Worm (Caenorhabditis elegans) whole organism, L4 larva: Measurements from ENCODE around the gene F40F8.12.

Experiments
- D1046.2 ChIP-seq: fragments of 200-800 bp; sonication (Bioruptor generic); IDR thresholded peaks from 2 replicates; pipeline ENCODE4 v1.3.6; 2022; ENCODE audit warnings: missing genetic modification characterization, missing compliant biosample characterization
- F26F4.8 ChIP-seq: fragments of 200-800 bp; sonication (Bioruptor generic); conservative IDR thresholded peaks from 2 replicates; pipeline ENCODE4 v1.3.6; 2022; ENCODE audit warnings: missing genetic modification characterization, missing compliant biosample characterization
- F37D6.2 ChIP-seq: sonication (generic microtip); optimal IDR thresholded peaks from 2 replicates; lab custom pipeline; 2016; ENCODE audit warnings: mild to moderate bottlenecking, missing genetic modification characterization, missing compliant biosample characterization
- T20F7.1 ChIP-seq: fragments of 200-800 bp; sonication (Bioruptor generic); optimal IDR thresholded peaks from 2 replicates; lab custom pipeline; 2018; ENCODE audit warnings: mild to moderate bottlenecking, missing genetic modification characterization, missing compliant biosample characterization
- T26A8.4 ChIP-seq: fragments of 200-800 bp; sonication (Bioruptor generic); IDR thresholded peaks from 2 replicates; pipeline ENCODE4 v1.3.6; 2022; ENCODE audit warnings: missing genetic modification characterization, missing compliant biosample characterization
- Y48G9A.11 ChIP-seq: fragments of 200-800 bp; sonication (Bioruptor generic); IDR thresholded peaks from 2 replicates; pipeline ENCODE4 v1.3.6; 2022; ENCODE audit warnings: missing genetic modification reagents, missing genetic modification characterization, missing compliant biosample characterization
- ZK337.2 ChIP-seq: fragments of 200-800 bp; sonication (Bioruptor generic); IDR thresholded peaks from 2 replicates; pipeline ENCODE4 v1.3.6; 2022; ENCODE audit warnings: missing genetic modification reagents, missing genetic modification characterization, missing compliant biosample characterization
- ceh-82 ChIP-seq: sonication (generic microtip); optimal IDR thresholded peaks from 2 replicates; lab custom pipeline; 2017; ENCODE audit warnings: missing biosample characterization, missing genetic modification characterization
- cey-2 ChIP-seq: sonication (generic microtip); optimal IDR thresholded peaks from 3 replicates; lab custom pipeline; 2017; ENCODE audit warnings: missing genetic modification characterization, mild to moderate bottlenecking, missing compliant biosample characterization, antibody characterized with exemption, borderline replicate concordance; ENCODE audit not compliant: insufficient read depth
- daf-12 ChIP-seq: fragments of 150-350 bp; optimal IDR thresholded peaks from 2 replicates; lab custom pipeline; 2014; ENCODE audit warnings: missing biosample characterization, missing genetic modification reagents, missing genetic modification characterization
- daf-19 ChIP-seq: fragments of 200-800 bp; sonication (Bioruptor generic); conservative IDR thresholded peaks from 2 replicates; pipeline ENCODE4 v1.3.6; 2022; ENCODE audit warnings: missing genetic modification characterization, missing compliant biosample characterization
- dmd-6 ChIP-seq: fragments of 200-800 bp; sonication (Bioruptor generic); IDR thresholded peaks from 2 replicates; pipeline ENCODE4 v1.3.6; 2022; ENCODE audit warnings: missing genetic modification reagents, missing genetic modification characterization, missing compliant biosample characterization
- dmd-8 ChIP-seq: fragments of 200-800 bp; sonication (Bioruptor generic); IDR thresholded peaks from 2 replicates; pipeline ENCODE4 v1.3.6; 2022; ENCODE audit warnings: missing genetic modification characterization, missing compliant biosample characterization
- dve-1 ChIP-seq: sonication (generic microtip); optimal IDR thresholded peaks from 2 replicates; lab custom pipeline; 2017; ENCODE audit warnings: antibody characterized with exemption, mild to moderate bottlenecking, missing genetic modification characterization, missing compliant biosample characterization; ENCODE audit not compliant: insufficient read depth
- egl-27 ChIP-seq: sonication (generic microtip); optimal IDR thresholded peaks from 3 replicates; lab custom pipeline; 2017; ENCODE audit warnings: missing biosample characterization, missing genetic modification reagents, missing genetic modification characterization
- fkh-10 ChIP-seq: fragments of 150-350 bp; optimal IDR thresholded peaks from 2 replicates; lab custom pipeline; 2014; ENCODE audit warnings: missing biosample characterization, missing genetic modification reagents, missing genetic modification characterization
- fos-1 ChIP-seq: fragments of 150-350 bp; optimal IDR thresholded peaks from 2 replicates; lab custom pipeline; 2014; ENCODE audit warnings: missing biosample characterization, missing genetic modification characterization
- hif-1 ChIP-seq, 2 experiments: sonication (generic microtip); optimal IDR thresholded peaks; 2 replicates each; lab custom pipeline; 2016 to 2017; ENCODE audit warnings: missing compliant biosample characterization in 2 of 2, missing genetic modification characterization in 2 of 2, missing genetic modification reagents in 2 of 2, missing genotype in 2 of 2, mild to moderate bottlenecking in 1 of 2
- hlh-11 ChIP-seq: fragments of 200-800 bp; sonication (Bioruptor generic); optimal IDR thresholded peaks from 2 replicates; lab custom pipeline; 2018; ENCODE audit warnings: mild to moderate bottlenecking, missing genetic modification characterization, missing compliant biosample characterization
- lim-7 ChIP-seq: fragments of 200-800 bp; sonication (Bioruptor generic); IDR thresholded peaks from 2 replicates; pipeline ENCODE4 v1.3.6; 2022; ENCODE audit warnings: missing genetic modification characterization, missing compliant biosample characterization
- lin-13 ChIP-seq: fragments of 150-350 bp; optimal IDR thresholded peaks from 2 replicates; lab custom pipeline; 2014; ENCODE audit warnings: missing biosample characterization, missing genetic modification reagents, missing genetic modification characterization
- mep-1 ChIP-seq: fragments of 150-350 bp; sonication (generic microtip); optimal IDR thresholded peaks from 3 replicates; lab custom pipeline; 2014; ENCODE audit warnings: missing biosample characterization, missing genetic modification characterization
- mes-2 ChIP-seq: sonication (generic microtip); optimal IDR thresholded peaks from 2 replicates; lab custom pipeline; 2016; ENCODE audit warnings: missing genotype, mild to moderate bottlenecking, missing genetic modification characterization, missing compliant biosample characterization; ENCODE audit not compliant: poor library complexity, severe bottlenecking
- nhr-10 ChIP-seq: fragments of 150-350 bp; optimal IDR thresholded peaks from 2 replicates; lab custom pipeline; 2014; ENCODE audit warnings: missing biosample characterization, missing genetic modification characterization
- nhr-102 ChIP-seq: sonication (generic microtip); optimal IDR thresholded peaks from 2 replicates; lab custom pipeline; 2016; ENCODE audit warnings: mild to moderate bottlenecking, missing genetic modification characterization, moderate library complexity, missing compliant biosample characterization
- nhr-111 ChIP-seq: fragments of 200-800 bp; sonication (Bioruptor generic); optimal IDR thresholded peaks from 2 replicates; lab custom pipeline; 2018; ENCODE audit warnings: mild to moderate bottlenecking, missing genetic modification characterization, missing compliant biosample characterization
- nhr-237 ChIP-seq: sonication (generic microtip); optimal IDR thresholded peaks from 2 replicates; lab custom pipeline; 2017; ENCODE audit warnings: missing biosample characterization, missing genetic modification characterization
- nhr-25 ChIP-seq: sonication (generic microtip); optimal IDR thresholded peaks from 2 replicates; lab custom pipeline; 2017; ENCODE audit warnings: missing genetic modification characterization, mild to moderate bottlenecking, missing compliant biosample characterization, antibody characterized with exemption, moderate library complexity, borderline replicate concordance; ENCODE audit not compliant: insufficient read depth
- nhr-28 ChIP-seq: fragments of 150-350 bp; optimal IDR thresholded peaks from 2 replicates; lab custom pipeline; 2014; ENCODE audit warnings: missing biosample characterization, missing genetic modification characterization
- nhr-41 ChIP-seq: fragments of 200-800 bp; sonication (Bioruptor generic); IDR thresholded peaks from 2 replicates; pipeline ENCODE4 v1.3.6; 2022; ENCODE audit warnings: missing genetic modification reagents, missing genetic modification characterization, missing compliant biosample characterization
- nhr-48 ChIP-seq: sonication (generic microtip); optimal IDR thresholded peaks from 2 replicates; lab custom pipeline; 2016; ENCODE audit warnings: mild to moderate bottlenecking, missing genetic modification characterization, missing compliant biosample characterization
- nhr-6 ChIP-seq: fragments of 150-350 bp; optimal IDR thresholded peaks from 2 replicates; lab custom pipeline; 2014; ENCODE audit warnings: missing biosample characterization, missing genetic modification characterization
- nhr-76 ChIP-seq: fragments of 150-350 bp; optimal IDR thresholded peaks from 2 replicates; lab custom pipeline; 2014; ENCODE audit warnings: missing biosample characterization, missing genetic modification characterization
- pha-4 ChIP-seq, 2 experiments: fragments of 150-350 bp in 1 of 2; fragments of 200-800 bp in 1 of 2; sonication (Bioruptor generic) in 1 of 2; IDR thresholded peaks in 1 of 2; optimal IDR thresholded peaks in 1 of 2; 2 replicates each; pipeline versions ENCODE4 v1.3.6 to Lab custom; 2014 to 2022; ENCODE audit warnings: missing genetic modification characterization in 2 of 2, missing genetic modification reagents in 2 of 2, missing biosample characterization in 1 of 2, missing compliant biosample characterization in 1 of 2
- pqm-1 ChIP-seq: sonication (generic microtip); optimal IDR thresholded peaks from 2 replicates; lab custom pipeline; 2017; ENCODE audit warnings: missing biosample characterization, missing genetic modification characterization
- rbr-2 ChIP-seq: sonication (generic microtip); optimal IDR thresholded peaks from 2 replicates; lab custom pipeline; 2016; ENCODE audit warnings: missing genotype, missing genetic modification characterization, missing compliant biosample characterization
- saeg-2 ChIP-seq: fragments of 200-800 bp; sonication (Bioruptor generic); IDR thresholded peaks from 2 replicates; pipeline ENCODE4 v1.3.6; 2022; ENCODE audit warnings: missing genetic modification reagents, missing genetic modification characterization, missing compliant biosample characterization
- snpc-4 ChIP-seq: fragments of 150-350 bp; optimal IDR thresholded peaks from 2 replicates; lab custom pipeline; 2014; ENCODE audit warnings: missing biosample characterization, missing genetic modification characterization
- spr-1 ChIP-seq: sonication (generic microtip); optimal IDR thresholded peaks from 2 replicates; lab custom pipeline; 2016; ENCODE audit warnings: mild to moderate bottlenecking, missing genetic modification characterization, missing compliant biosample characterization
- spr-3 ChIP-seq: fragments of 200-800 bp; sonication (Bioruptor generic); optimal IDR thresholded peaks from 2 replicates; lab custom pipeline; 2018; ENCODE audit warnings: mild to moderate bottlenecking, missing genetic modification characterization, missing compliant biosample characterization
- tag-97 ChIP-seq: fragments of 200-800 bp; sonication (Bioruptor generic); IDR thresholded peaks from 2 replicates; pipeline ENCODE4 v1.3.6; 2022; ENCODE audit warnings: missing genetic modification characterization, missing compliant biosample characterization
- tra-1 ChIP-seq: fragments of 200-800 bp; sonication (Bioruptor generic); IDR thresholded peaks from 2 replicates; pipeline ENCODE4 v1.3.6; 2022; ENCODE audit warnings: missing genetic modification reagents, missing genetic modification characterization, missing compliant biosample characterization
- unc-130 ChIP-seq: sonication (generic microtip); optimal IDR thresholded peaks from 2 replicates; lab custom pipeline; 2016; ENCODE audit warnings: missing genetic modification reagents, missing genetic modification characterization, missing compliant biosample characterization
- unc-39 ChIP-seq: sonication (generic microtip); optimal IDR thresholded peaks from 2 replicates; lab custom pipeline; 2017; ENCODE audit warnings: missing biosample characterization, missing genetic modification characterization
- zag-1 ChIP-seq: fragments of 150-350 bp; optimal IDR thresholded peaks from 2 replicates; lab custom pipeline; 2014; ENCODE audit warnings: missing biosample characterization, missing genetic modification characterization
- zfp-2 ChIP-seq: sonication (generic microtip); optimal IDR thresholded peaks from 2 replicates; lab custom pipeline; 2016; ENCODE audit warnings: mild to moderate bottlenecking, missing genetic modification characterization, missing compliant biosample characterization
- zfp-3 ChIP-seq: fragments of 200-800 bp; sonication (Bioruptor generic); conservative IDR thresholded peaks from 2 replicates; pipeline ENCODE4 v1.3.6; 2022; ENCODE audit warnings: missing genetic modification reagents, missing genetic modification characterization, missing compliant biosample characterization
- zip-11 ChIP-seq: fragments of 200-800 bp; sonication (Bioruptor generic); IDR thresholded peaks from 2 replicates; pipeline ENCODE4 v1.3.6; 2022; ENCODE audit warnings: missing genetic modification characterization, missing compliant biosample characterization
- zip-2 ChIP-seq: fragments of 150-350 bp; optimal IDR thresholded peaks from 2 replicates; lab custom pipeline; 2014; ENCODE audit warnings: missing biosample characterization, missing genetic modification characterization
- ztf-11 ChIP-seq: fragments of 150-350 bp; optimal IDR thresholded peaks from 2 replicates; lab custom pipeline; 2014; ENCODE audit warnings: missing biosample characterization, missing genetic modification characterization

Gene F40F8.12

ce11 chrII:11097154-11097887 lies 32.3 kb upstream of the F40F8.12 start, which contains the start of the genes rpl-36.A and nuo-1 (continued):
- no peak for TF ChIP-seq zag-1 (tag; lab: Kevin White, UChicago)
- peak in 1 of 2 experiments; percentile 74 for TF ChIP-seq hif-1 (tag; optimal IDR thresholded peaks at IDR 0.05; lab: Kevin White, UChicago)
- no peak for TF ChIP-seq saeg-2 (GFP tag; lab: Robert Waterston, UW)
- peak; percentile 57 for TF ChIP-seq rbr-2 (tag; lab: Kevin White, UChicago)
- TF ChIP-seq nhr-28 (tag; lab: Kevin White, UChicago): peak; percentile 48
- no peak for TF ChIP-seq zip-11
- no peak for TF ChIP-seq nhr-10
- peak; percentile 80 for TF ChIP-seq hlh-11 (tag; lab: Kevin White, UChicago)
- TF ChIP-seq F26F4.8 (GFP tag; lab: Robert Waterston, UW): no peak
- TF ChIP-seq tra-1 (GFP tag; lab: Robert Waterston, UW): no peak
- TF ChIP-seq T20F7.1: peak; percentile 96
- TF ChIP-seq ZK337.2 (GFP tag; lab: Robert Waterston, UW): no peak
- TF ChIP-seq zfp-3 (GFP tag; lab: Robert Waterston, UW): no peak
- peak; percentile 98 for TF ChIP-seq D1046.2 (GFP tag; lab: Robert Waterston, UW)
- no peak for TF ChIP-seq daf-19 (GFP tag; lab: Robert Waterston, UW)
- TF ChIP-seq zfp-2 (tag; lab: Kevin White, UChicago): no peak
- TF ChIP-seq fkh-10: peak; percentile 1
- peak; percentile 81 for TF ChIP-seq nhr-6
- TF ChIP-seq dmd-8: no peak
- TF ChIP-seq nhr-25: peak; percentile 9
- TF ChIP-seq nhr-237 (tag; lab: Kevin White, UChicago): no peak
- TF ChIP-seq nhr-41 (GFP tag; lab: Robert Waterston, UW): no peak
- no peak for TF ChIP-seq ceh-82
- no peak for TF ChIP-seq nhr-76 (tag; lab: Kevin White, UChicago)
- no peak for TF ChIP-seq nhr-48 (tag; lab: Kevin White, UChicago)
- no peak for TF ChIP-seq pha-4 (GFP tag; IDR thresholded peaks at IDR 0.05; lab: Robert Waterston, UW)
- TF ChIP-seq pha-4 (tag; optimal IDR thresholded peaks at IDR 0.05; lab: Kevin White, UChicago): peak; percentile 12
- no peak for TF ChIP-seq ztf-11
- TF ChIP-seq snpc-4: no peak
- peak; percentile 49 for TF ChIP-seq dmd-6 (GFP tag; lab: Robert Waterston, UW)
- TF ChIP-seq unc-130 (GFP tag; lab: Kevin White, UChicago): peak; percentile 50
- peak; percentile 71 for TF ChIP-seq dve-1 (tag; lab: Kevin White, UChicago)
- TF ChIP-seq nhr-111 (GFP tag; lab: Kevin White, UChicago): no peak
- peak; percentile 27 for TF ChIP-seq F37D6.2 (tag; lab: Kevin White, UChicago)
- TF ChIP-seq zip-2 (tag; lab: Kevin White, UChicago): no peak
- peak; percentile 83 for TF ChIP-seq Y48G9A.11 (GFP tag; lab: Robert Waterston, UW)
- no peak for TF ChIP-seq unc-39 (tag; lab: Kevin White, UChicago)
- TF ChIP-seq cey-2 (tag; lab: Kevin White, UChicago): no peak
- TF ChIP-seq spr-1 (tag; lab: Kevin White, UChicago): peak; percentile 20
- peak; percentile 85 for TF ChIP-seq mep-1 (tag; lab: Kevin White, UChicago)
- TF ChIP-seq mes-2 (tag; lab: Kevin White, UChicago): peak; percentile 86
- TF ChIP-seq nhr-102: peak; percentile 22
- no peak for TF ChIP-seq T26A8.4 (GFP tag; lab: Robert Waterston, UW)
- TF ChIP-seq fos-1 (tag; lab: Kevin White, UChicago): no peak
- no peak for TF ChIP-seq egl-27
- no peak for TF ChIP-seq pqm-1
- no peak for TF ChIP-seq spr-3 (GFP tag; lab: Kevin White, UChicago)
- TF ChIP-seq lim-7: no peak
- peak; percentile 54 for TF ChIP-seq lin-13 (GFP tag; lab: Kevin White, UChicago)
- no peak for TF ChIP-seq daf-12
- no peak for TF ChIP-seq tag-97 (GFP tag; lab: Robert Waterston, UW)
